Fruit fly (Drosophila melanogaster) whole organism, embryonic: ENCODE measurements around the gene CG9288.

Source experiments
- Ada2b ChIP-seq: fragments of 200-800 bp; sonication (Bioruptor generic); IDR thresholded peaks from 2 replicates; pipeline ENCODE4 v1.3.6; 2022; ENCODE audit warnings: missing biosample characterization, missing genetic modification characterization
- Bdp1 ChIP-seq: fragments of 200-800 bp; sonication (Bioruptor generic); optimal IDR thresholded peaks from 3 replicates; lab custom pipeline; 2016; ENCODE audit warnings: missing biosample characterization, missing genetic modification characterization
- CG1024 ChIP-seq: fragments of 200-800 bp; sonication (Bioruptor generic); IDR thresholded peaks from 2 replicates; pipeline ENCODE4 v1.3.6; 2022; ENCODE audit warnings: missing biosample characterization, missing genetic modification characterization
- CG10366 ChIP-seq: fragments of 200-800 bp; sonication (Bioruptor generic); IDR thresholded peaks from 2 replicates; pipeline ENCODE4 v1.3.6; 2022; ENCODE audit warnings: missing biosample characterization, missing genetic modification characterization
- CG10543 ChIP-seq: fragments of 200-800 bp; sonication (Bioruptor generic); optimal IDR thresholded peaks from 3 replicates; lab custom pipeline; 2017; ENCODE audit warnings: missing biosample characterization, mild to moderate bottlenecking, missing genetic modification characterization, moderate library complexity
- CG11504 ChIP-seq: fragments of 200-800 bp; sonication (Bioruptor generic); optimal IDR thresholded peaks from 3 replicates; lab custom pipeline; 2019; ENCODE audit warnings: missing biosample characterization, mild to moderate bottlenecking, missing genetic modification characterization, moderate library complexity
- CG12659 ChIP-seq: fragments of 200-800 bp; sonication (Bioruptor generic); optimal IDR thresholded peaks from 3 replicates; lab custom pipeline; 2017; ENCODE audit warnings: mild to moderate bottlenecking, missing biosample characterization, missing genetic modification reagents, missing genetic modification characterization
- CG12942 ChIP-seq: fragments of 200-800 bp; sonication (Bioruptor generic); optimal IDR thresholded peaks from 3 replicates; lab custom pipeline; 2016; ENCODE audit warnings: missing biosample characterization, missing genetic modification characterization
- CG17385 ChIP-seq: fragments of 200-800 bp; sonication (Bioruptor generic); optimal IDR thresholded peaks from 3 replicates; lab custom pipeline; 2018; ENCODE audit warnings: missing biosample characterization, mild to moderate bottlenecking, missing genetic modification characterization
- CG17829 ChIP-seq: fragments of 200-800 bp; optimal IDR thresholded peaks from 2 replicates; lab custom pipeline; 2019; ENCODE audit warnings: missing biosample characterization, mild to moderate bottlenecking, missing genetic modification characterization, moderate library complexity
- CG1832 ChIP-seq: fragments of 200-800 bp; sonication (Bioruptor generic); optimal IDR thresholded peaks from 2 replicates; lab custom pipeline; 2017; ENCODE audit warnings: missing biosample characterization, mild to moderate bottlenecking, missing genetic modification characterization, inconsistent platforms
- CG18764 ChIP-seq: fragments of 200-800 bp; sonication (Bioruptor generic); optimal IDR thresholded peaks from 3 replicates; lab custom pipeline; 2016; ENCODE audit warnings: missing biosample characterization, missing genetic modification characterization
- CG2120 ChIP-seq: fragments of 200-800 bp; sonication (Bioruptor generic); optimal IDR thresholded peaks from 3 replicates; lab custom pipeline; 2016; ENCODE audit warnings: missing biosample characterization, missing genetic modification characterization
- CG2202 ChIP-seq: fragments of 200-800 bp; sonication (Bioruptor generic); optimal IDR thresholded peaks from 2 replicates; lab custom pipeline; 2018; ENCODE audit warnings: missing biosample characterization, mild to moderate bottlenecking, missing genetic modification characterization
- CG4282 ChIP-seq: fragments of 200-800 bp; sonication (Bioruptor generic); optimal IDR thresholded peaks from 2 replicates; lab custom pipeline; 2016; ENCODE audit warnings: missing biosample characterization, missing genetic modification characterization
- CG4854 ChIP-seq: fragments of 200-800 bp; sonication (Bioruptor generic); optimal IDR thresholded peaks from 2 replicates; lab custom pipeline; 2016; ENCODE audit warnings: missing biosample characterization, missing genetic modification characterization, inconsistent platforms
- CG6654 ChIP-seq: fragments of 200-800 bp; sonication (Bioruptor generic); optimal IDR thresholded peaks from 2 replicates; lab custom pipeline; 2017; ENCODE audit warnings: missing biosample characterization, mild to moderate bottlenecking, missing genetic modification characterization
- CG9215 ChIP-seq: fragments of 200-800 bp; sonication (Bioruptor generic); IDR thresholded peaks from 2 replicates; pipeline ENCODE4 v1.3.6; 2022; ENCODE audit warnings: missing biosample characterization, missing genetic modification characterization
- CG9437 ChIP-seq: fragments of 200-800 bp; sonication (Bioruptor generic); optimal IDR thresholded peaks from 2 replicates; lab custom pipeline; 2018; ENCODE audit warnings: missing biosample characterization, mild to moderate bottlenecking, missing genetic modification characterization
- CrebB ChIP-seq: fragments of 200-800 bp; sonication (Bioruptor generic); optimal IDR thresholded peaks from 3 replicates; lab custom pipeline; 2018; ENCODE audit warnings: missing biosample characterization, mild to moderate bottlenecking, missing genetic modification characterization
- D19B ChIP-seq: fragments of 200-800 bp; sonication (Bioruptor generic); optimal IDR thresholded peaks from 2 replicates; lab custom pipeline; 2017; ENCODE audit warnings: missing biosample characterization, mild to moderate bottlenecking, missing genetic modification characterization
- Dfd ChIP-seq, 2 experiments: fragments of >200 bp; optimal IDR thresholded peaks; 2 replicates each; lab custom pipeline; 2017; ENCODE audit warnings: missing biosample characterization in 2 of 2, missing genetic modification characterization in 2 of 2
- Dip2 ChIP-seq: fragments of 200-800 bp; sonication (Bioruptor generic); IDR thresholded peaks from 2 replicates; pipeline ENCODE4 v1.3.6; 2022; ENCODE audit warnings: missing biosample characterization, missing genetic modification characterization
- E2f1 ChIP-seq: fragments of 200-800 bp; sonication (Bioruptor generic); IDR thresholded peaks from 2 replicates; pipeline ENCODE4 v1.3.6; 2022; ENCODE audit warnings: missing biosample characterization, missing genetic modification characterization
- MBD-R2 ChIP-seq: fragments of 200-800 bp; sonication (Bioruptor generic); IDR thresholded peaks from 2 replicates; pipeline ENCODE4 v1.3.6; 2022; ENCODE audit warnings: missing biosample characterization, missing genetic modification characterization
- Mad ChIP-seq: fragments of 200-800 bp; sonication (Bioruptor generic); optimal IDR thresholded peaks from 2 replicates; lab custom pipeline; 2016; ENCODE audit warnings: missing biosample characterization, missing genetic modification characterization
- PHDP ChIP-seq: fragments of 200-800 bp; sonication (Bioruptor generic); optimal IDR thresholded peaks from 3 replicates; lab custom pipeline; 2018; ENCODE audit warnings: missing biosample characterization, mild to moderate bottlenecking, missing genetic modification characterization, moderate library complexity
- Side ChIP-seq: fragments of 200-800 bp; sonication (Bioruptor generic); optimal IDR thresholded peaks from 2 replicates; lab custom pipeline; 2016; ENCODE audit warnings: missing biosample characterization, missing genetic modification characterization
- Ssrp ChIP-seq: fragments of 200-800 bp; sonication (Bioruptor generic); optimal IDR thresholded peaks from 2 replicates; lab custom pipeline; 2018; ENCODE audit warnings: missing biosample characterization, mild to moderate bottlenecking, missing genetic modification characterization, moderate library complexity
- ap ChIP-seq: fragments of 200-800 bp; sonication (Bioruptor generic); IDR thresholded peaks from 2 replicates; pipeline ENCODE4 v1.3.6; 2022; ENCODE audit warnings: missing biosample characterization, missing genetic modification characterization
- bsh ChIP-seq, 2 experiments: fragments of 200-800 bp; sonication (Bioruptor generic); optimal IDR thresholded peaks; 2 replicates each; lab custom pipeline; 2017 to 2018; ENCODE audit warnings: mild to moderate bottlenecking in 2 of 2, missing biosample characterization in 2 of 2, missing genetic modification characterization in 2 of 2, moderate library complexity in 1 of 2
- caup ChIP-seq: fragments of 200-800 bp; sonication (Bioruptor generic); optimal IDR thresholded peaks from 3 replicates; lab custom pipeline; 2017; ENCODE audit warnings: missing biosample characterization, mild to moderate bottlenecking, missing genetic modification characterization, moderate library complexity; ENCODE audit not compliant: severe bottlenecking
- chm ChIP-seq: fragments of 200-800 bp; sonication (Bioruptor generic); IDR thresholded peaks from 2 replicates; pipeline ENCODE4 v1.3.6; 2022; ENCODE audit warnings: missing biosample characterization, missing genetic modification characterization
- dmrt99B ChIP-seq: fragments of 200-800 bp; sonication (Bioruptor generic); optimal IDR thresholded peaks from 2 replicates; lab custom pipeline; 2018; ENCODE audit warnings: missing biosample characterization, mild to moderate bottlenecking, missing genetic modification characterization, moderate library complexity
- dysf ChIP-seq: fragments of 200-800 bp; sonication (Bioruptor generic); IDR thresholded peaks from 3 replicates; pipeline ENCODE4 v1.3.6; 2022; ENCODE audit warnings: missing biosample characterization, missing genetic modification characterization
- fd64A ChIP-seq: fragments of 200-800 bp; sonication (Bioruptor generic); optimal IDR thresholded peaks from 3 replicates; lab custom pipeline; 2018; ENCODE audit warnings: missing biosample characterization, mild to moderate bottlenecking, missing genetic modification characterization
- gem ChIP-seq: fragments of 200-800 bp; sonication (Bioruptor generic); optimal IDR thresholded peaks from 2 replicates; lab custom pipeline; 2019; ENCODE audit warnings: missing biosample characterization, mild to moderate bottlenecking, missing genetic modification characterization, moderate library complexity
- gsb-n ChIP-seq: fragments of 200-800 bp; sonication (Bioruptor generic); optimal IDR thresholded peaks from 3 replicates; lab custom pipeline; 2018; ENCODE audit warnings: missing biosample characterization, mild to moderate bottlenecking, missing genetic modification characterization
- ham ChIP-seq: fragments of 200-800 bp; sonication (Bioruptor generic); IDR thresholded peaks from 2 replicates; pipeline ENCODE4 v1.3.6; 2022; ENCODE audit warnings: missing biosample characterization, missing genetic modification characterization
- knrl ChIP-seq: fragments of 200-800 bp; sonication (Bioruptor generic); IDR thresholded peaks from 3 replicates; pipeline ENCODE4 v1.3.6; 2022; ENCODE audit warnings: missing biosample characterization, missing genetic modification characterization; ENCODE audit not compliant: partially characterized antibody
- lola ChIP-seq, 3 experiments: fragments of >200 bp in 2 of 3; fragments of 200-800 bp in 1 of 3; sonication (Bioruptor generic) in 1 of 3; optimal IDR thresholded peaks; 2 replicates each; lab custom pipeline; 2017 to 2019; ENCODE audit warnings: missing biosample characterization in 3 of 3, missing genetic modification characterization in 3 of 3, mild to moderate bottlenecking in 1 of 3, moderate library complexity in 1 of 3
- nmo ChIP-seq: fragments of 200-800 bp; sonication (Bioruptor generic); optimal IDR thresholded peaks from 2 replicates; lab custom pipeline; 2018; ENCODE audit warnings: missing biosample characterization, mild to moderate bottlenecking, missing genetic modification characterization, moderate library complexity
- pita ChIP-seq: fragments of 200-800 bp; sonication (Bioruptor generic); optimal IDR thresholded peaks from 2 replicates; lab custom pipeline; 2017; ENCODE audit warnings: missing biosample characterization, mild to moderate bottlenecking, missing genetic modification characterization
- ranshi ChIP-seq: fragments of 200-800 bp; sonication (Bioruptor generic); IDR thresholded peaks from 2 replicates; pipeline ENCODE4 v1.3.6; 2022; ENCODE audit warnings: missing biosample characterization, missing genetic modification characterization
- shn ChIP-seq: fragments of 200-800 bp; sonication (Bioruptor generic); optimal IDR thresholded peaks from 3 replicates; lab custom pipeline; 2016; ENCODE audit warnings: missing biosample characterization, missing genetic modification characterization
- sna ChIP-seq: fragments of 200-800 bp; sonication (Bioruptor generic); IDR thresholded peaks from 2 replicates; pipeline ENCODE4 v1.3.6; 2022; ENCODE audit warnings: missing biosample characterization, missing genetic modification characterization; ENCODE audit not compliant: partially characterized antibody
- tgo ChIP-seq: fragments of 200-800 bp; sonication (Bioruptor generic); IDR thresholded peaks from 3 replicates; pipeline ENCODE4 v1.3.6; 2022; ENCODE audit warnings: missing biosample characterization, missing genetic modification characterization
- unpg ChIP-seq: fragments of 200-800 bp; sonication (Bioruptor generic); optimal IDR thresholded peaks from 3 replicates; lab custom pipeline; 2018; ENCODE audit warnings: missing biosample characterization, mild to moderate bottlenecking, missing genetic modification characterization, moderate library complexity

CG9288 gene

dm6 chr3R:13793105-13793978 lies 13.9 kb downstream of the CG9288 start (continued):
- TF ChIP-seq Dfd (GFP tag; optimal IDR thresholded peaks at IDR 0.05; lab: Kevin White, UChicago) (no peak), Bdp1 (GFP tag; lab: Kevin White, UChicago) (no peak), E2f1 (GFP tag; lab: Robert Waterston, UW) (0 out of 2 replicates have a peak, but pooled peaks have one; percentile 21), CG4854 (no peak), fd64A (GFP tag; lab: Kevin White, UChicago) (no peak), CG1024 (GFP tag; lab: Robert Waterston, UW) (no peak), CG17385 (peak; percentile 12), Ssrp (tag; lab: Kevin White, UChicago) (peak; percentile 60), Side (no peak), CG10543 (no peak), CG17829 (tag; lab: Kevin White, UChicago) (peak; percentile 21), CG12942 (GFP tag; lab: Kevin White, UChicago) (no peak), D19B (GFP tag; lab: Kevin White, UChicago) (no peak), bsh (GFP tag; optimal IDR thresholded peaks at IDR 0.05; lab: Kevin White, UChicago) (peak in 1 of 2 experiments; percentile 86), tgo (GFP tag; lab: Robert Waterston, UW) (peak; percentile 37), MBD-R2 (GFP tag; lab: Robert Waterston, UW) (no peak), CG18764 (no peak), lola (GFP tag; optimal IDR thresholded peaks at IDR 0.05; lab: Kevin White, UChicago) (peak in 1 of 3 experiments; percentile 33), caup (no peak), unpg (GFP tag; lab: Kevin White, UChicago) (peak; percentile 67), gsb-n (tag; lab: Kevin White, UChicago) (peak; percentile 41), CG11504 (peak; percentile 35), Dip2 (GFP tag; lab: Robert Waterston, UW) (no peak), CG6654 (GFP tag; lab: Kevin White, UChicago) (no peak), pita (no peak), chm (GFP tag; lab: Robert Waterston, UW) (no peak), knrl (GFP tag; lab: Robert Waterston, UW) (no peak), PHDP (tag; lab: Kevin White, UChicago) (peak; percentile 50), CG4282 (GFP tag; lab: Kevin White, UChicago) (no peak), CrebB (tag; lab: Kevin White, UChicago) (no peak), sna (GFP tag; lab: Robert Waterston, UW) (no peak), CG12659 (GFP tag; lab: Kevin White, UChicago) (no peak), CG10366 (GFP tag; lab: Robert Waterston, UW) (peak; percentile 36; the same call in 1 of the 2 replicates), shn (GFP tag; lab: Kevin White, UChicago) (no peak), CG9215 (GFP tag; lab: Robert Waterston, UW) (no peak), ap (GFP tag; lab: Robert Waterston, UW) (peak; percentile 29; the same call in 1 of the 2 replicates), Mad (GFP tag; lab: Kevin White, UChicago) (no peak), gem (peak; percentile 73), Ada2b (GFP tag; lab: Robert Waterston, UW) (no peak), dysf (GFP tag; lab: Robert Waterston, UW) (0 out of 3 replicates have a peak, but pooled peaks have one; percentile 16), ham (GFP tag; lab: Robert Waterston, UW) (no peak), nmo (GFP tag; lab: Kevin White, UChicago) (peak; percentile 70), CG9437 (no peak), CG1832 (GFP tag; lab: Kevin White, UChicago) (no peak), ranshi (peak; percentile 50; the same call in 1 of the 2 replicates), CG2202 (tag; lab: Kevin White, UChicago) (peak; percentile 10), dmrt99B (tag; lab: Kevin White, UChicago) (peak; percentile 65), CG2120 (GFP tag; lab: Kevin White, UChicago) (no peak)
